Worm (Caenorhabditis elegans) whole organism, L2 larva: ENCODE data around the gene moc-6.

Experiments used
- ama-1 ChIP-seq: fragments of 150-350 bp; optimal IDR thresholded peaks from 2 replicates; lab custom pipeline; 2018; ENCODE audit warnings: inconsistent platforms
- egl-27 ChIP-seq: sonication (generic microtip); optimal IDR thresholded peaks from 3 replicates; lab custom pipeline; 2017; ENCODE audit warnings: missing biosample characterization, missing genetic modification reagents, missing genetic modification characterization
- elt-1 ChIP-seq: fragments of 150-350 bp; optimal IDR thresholded peaks from 2 replicates; lab custom pipeline; 2014; ENCODE audit warnings: missing biosample characterization, missing genetic modification characterization
- elt-3 ChIP-seq: sonication (generic microtip); optimal IDR thresholded peaks from 2 replicates; lab custom pipeline; 2017; ENCODE audit warnings: missing biosample characterization, missing genetic modification characterization
- fos-1 ChIP-seq: fragments of 150-350 bp; optimal IDR thresholded peaks from 2 replicates; lab custom pipeline; 2014; ENCODE audit warnings: missing biosample characterization, missing genetic modification characterization
- mbf-1 ChIP-seq: sonication (generic microtip); optimal IDR thresholded peaks from 2 replicates; lab custom pipeline; 2017; ENCODE audit warnings: missing biosample characterization, missing genetic modification characterization
- nhr-11 ChIP-seq: fragments of 150-350 bp; optimal IDR thresholded peaks from 2 replicates; lab custom pipeline; 2014; ENCODE audit warnings: missing biosample characterization, missing genetic modification characterization
- nhr-237 ChIP-seq: fragments of 150-350 bp; optimal IDR thresholded peaks from 2 replicates; lab custom pipeline; 2014; ENCODE audit warnings: missing biosample characterization, missing genetic modification characterization
- nhr-25 ChIP-seq: fragments of 150-350 bp; sonication (generic microtip); optimal IDR thresholded peaks from 3 replicates; lab custom pipeline; 2014; ENCODE audit warnings: missing biosample characterization, missing genetic modification characterization
- nhr-77 ChIP-seq: fragments of 150-350 bp; optimal IDR thresholded peaks from 2 replicates; lab custom pipeline; 2014; ENCODE audit warnings: missing biosample characterization, missing genetic modification characterization
- unc-62 ChIP-seq: fragments of 150-350 bp; optimal IDR thresholded peaks from 2 replicates; lab custom pipeline; 2014; ENCODE audit warnings: missing biosample characterization, missing genetic modification reagents, missing genetic modification characterization
- zag-1 ChIP-seq: fragments of 150-350 bp; optimal IDR thresholded peaks from 2 replicates; lab custom pipeline; 2014; ENCODE audit warnings: missing biosample characterization, missing genetic modification characterization
- ztf-4 ChIP-seq: fragments of 150-350 bp; optimal IDR thresholded peaks from 2 replicates; lab custom pipeline; 2014; ENCODE audit warnings: missing biosample characterization, missing genetic modification characterization

ce11 chrIII:5229511-5230250, 33.9 kb downstream of the moc-6 start:
- TF ChIP-seq fos-1 (tag; lab: Kevin White, UChicago) (no peak), nhr-25 (tag; lab: Kevin White, UChicago) (no peak), elt-1 (tag; lab: Kevin White, UChicago) (no peak), nhr-77 (tag; lab: Kevin White, UChicago) (no peak), ama-1 (lab: Kevin White, UChicago) (no peak), mbf-1 (tag; lab: Kevin White, UChicago) (no peak), egl-27 (tag; lab: Kevin White, UChicago) (no peak), unc-62 (GFP tag; lab: Kevin White, UChicago) (no peak), nhr-11 (tag; lab: Kevin White, UChicago) (no peak), elt-3 (no peak), nhr-237 (tag; lab: Kevin White, UChicago) (no peak), ztf-4 (tag; lab: Kevin White, UChicago) (no peak), zag-1 (tag; lab: Kevin White, UChicago) (no peak)
